Fruit fly (Drosophila melanogaster) S2 (cell line): ENCODE results near the gene CG43082.

ENCODE experiments used
- CG8478 ChIP-seq: fragments of >200 bp; optimal IDR thresholded peaks from 2 replicates; lab custom pipeline; 2018
- CTCF ChIP-seq, 2 experiments: fragments of >200 bp; optimal IDR thresholded peaks; 2 replicates each; lab custom pipeline; 2018

The CG43082 gene

dm6 chr3L:15711164-15711563 lies 49.5 kb downstream of the CG43082 start:
- TF ChIP-seq CTCF (optimal IDR thresholded peaks at IDR 0.05; lab: Kevin White, UChicago) = no peak
- TF ChIP-seq CG8478 = no peak
